Worm (Caenorhabditis elegans): ENCODE results near the gene srt-7.

The srt-7 gene

DNA sequence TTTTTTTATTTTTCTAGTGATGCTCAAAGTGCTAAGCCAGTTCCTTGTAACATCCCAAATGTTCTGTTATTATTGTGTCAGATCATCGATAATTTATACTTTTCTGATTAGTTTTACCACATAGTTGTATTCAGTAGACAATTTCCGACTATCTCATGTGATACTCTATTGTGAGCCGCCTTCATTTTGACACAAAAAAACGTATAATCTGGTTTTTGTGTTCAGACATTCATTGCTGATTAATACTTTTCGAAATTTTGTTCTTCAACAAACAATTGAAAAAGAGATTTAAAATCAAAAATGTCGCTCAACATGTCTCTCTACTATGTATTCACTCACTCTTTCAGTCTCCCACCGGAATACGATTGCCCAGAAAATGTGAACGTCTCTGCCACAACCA lies at the start of gene srt-7:
TSS of gene srt-7 (plus strand) at position 301 of the 400 bp plus-strand sequence.
- no peak for TF ChIP-seq ceh-36 (tag; optimal IDR thresholded peaks at IDR 0.05)
- TF ChIP-seq B0310.2 (tag; optimal IDR thresholded peaks at IDR 0.05): no peak
- no peak for TF ChIP-seq tbx-37 (GFP tag; conservative IDR thresholded peaks at IDR 0.05)
- no peak for TF ChIP-seq pes-1 (GFP tag; IDR thresholded peaks at IDR 0.05)
- TF ChIP-seq F13C5.2 (tag; optimal IDR thresholded peaks at IDR 0.05): no peak
- no peak for TF ChIP-seq ets-7 (tag; optimal IDR thresholded peaks at IDR 0.05)
- no peak for TF ChIP-seq ceh-13 (GFP tag; optimal IDR thresholded peaks at IDR 0.05)

DNA sequence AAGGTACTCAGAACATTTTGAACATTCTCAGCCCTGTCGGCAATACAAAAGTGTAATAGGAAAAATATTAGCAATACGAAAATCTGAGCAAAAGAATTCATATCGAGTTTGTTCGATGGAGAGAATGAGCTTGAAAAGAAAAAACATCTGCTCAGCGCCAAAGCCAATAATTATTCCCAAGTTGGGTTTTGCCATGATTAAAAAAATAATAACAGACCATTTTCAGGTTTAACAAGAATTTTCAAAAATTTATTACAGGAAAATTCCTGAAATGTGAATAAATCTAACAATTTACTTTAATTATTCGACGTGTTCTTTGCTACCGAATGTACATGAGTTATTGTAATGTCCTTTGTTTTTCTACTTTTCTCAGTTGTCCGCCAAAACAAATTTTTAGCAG lies 49.2 kb upstream of the srt-7 start, which contains the start of gene irld-38:
TSS of gene irld-38 (minus strand) at position 101 of the 400 bp plus-strand sequence.
- TF ChIP-seq ama-1 (optimal IDR thresholded peaks at IDR 0.05) (no peak), hmbx-1 (tag; optimal IDR thresholded peaks at IDR 0.05) (no peak), ets-7 (tag; optimal IDR thresholded peaks at IDR 0.05) (no peak), ceh-13 (GFP tag; optimal IDR thresholded peaks at IDR 0.05) (no peak), scrt-1 (GFP tag; IDR thresholded peaks at IDR 0.05) (no peak), B0310.2 (tag; optimal IDR thresholded peaks at IDR 0.05) (no peak), ceh-36 (tag; optimal IDR thresholded peaks at IDR 0.05) (no peak), sea-1 (GFP tag; conservative IDR thresholded peaks at IDR 0.05) (no peak), flt-1 (GFP tag; IDR thresholded peaks at IDR 0.05) (no peak), hmg-4 (GFP tag; optimal IDR thresholded peaks at IDR 0.05) (no peak), tbx-37 (GFP tag; conservative IDR thresholded peaks at IDR 0.05) (no peak), F13C5.2 (tag; optimal IDR thresholded peaks at IDR 0.05) (no peak), tra-4 (tag; optimal IDR thresholded peaks at IDR 0.05) (no peak), tbx-11 (GFP tag; IDR thresholded peaks at IDR 0.05) (no peak), pes-1 (GFP tag; IDR thresholded peaks at IDR 0.05) (no peak)

DNA sequence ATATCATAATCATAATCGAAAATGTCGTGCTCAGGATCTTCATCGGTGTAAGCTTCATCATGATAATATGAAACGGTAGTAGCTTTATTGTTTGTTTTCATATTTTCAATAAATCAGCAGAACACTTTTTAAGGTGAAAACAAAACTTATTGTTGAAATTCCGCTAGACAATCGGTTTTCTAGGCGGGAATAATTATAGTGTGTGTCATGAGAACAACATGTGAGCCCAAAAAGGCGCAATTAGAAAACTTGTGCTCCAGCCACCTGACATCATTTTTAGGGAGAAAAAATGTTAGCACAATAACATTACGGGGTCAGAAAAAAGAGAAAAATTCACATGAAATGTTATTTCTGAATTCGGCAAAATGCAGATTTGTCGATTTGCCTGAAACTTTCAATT lies 47.3 kb upstream of the srt-7 start, which contains the start of gene srw-8:
TSS of gene srw-8 (minus strand) at position 101 of the 400 bp plus-strand sequence.
- TF ChIP-seq ets-7 (tag; optimal IDR thresholded peaks at IDR 0.05) (no peak), ceh-13 (GFP tag; optimal IDR thresholded peaks at IDR 0.05) (no peak), aly-1 (tag; optimal IDR thresholded peaks at IDR 0.05) (no peak), ceh-36 (tag; optimal IDR thresholded peaks at IDR 0.05) (no peak), tbx-11 (GFP tag; IDR thresholded peaks at IDR 0.05) (no peak), hmg-4 (GFP tag; optimal IDR thresholded peaks at IDR 0.05) (no peak), F13C5.2 (tag; optimal IDR thresholded peaks at IDR 0.05) (no peak), scrt-1 (GFP tag; IDR thresholded peaks at IDR 0.05) (no peak), hnd-1 (tag; optimal IDR thresholded peaks at IDR 0.05) (no peak), tra-4 (tag; optimal IDR thresholded peaks at IDR 0.05) (no peak), ama-1 (optimal IDR thresholded peaks at IDR 0.05) (no peak), flt-1 (GFP tag; IDR thresholded peaks at IDR 0.05) (no peak), sea-1 (GFP tag; conservative IDR thresholded peaks at IDR 0.05) (no peak), B0310.2 (tag; optimal IDR thresholded peaks at IDR 0.05) (no peak), hmbx-1 (tag; optimal IDR thresholded peaks at IDR 0.05) (no peak), tbx-37 (GFP tag; conservative IDR thresholded peaks at IDR 0.05) (no peak), pes-1 (GFP tag; IDR thresholded peaks at IDR 0.05) (no peak)

DNA sequence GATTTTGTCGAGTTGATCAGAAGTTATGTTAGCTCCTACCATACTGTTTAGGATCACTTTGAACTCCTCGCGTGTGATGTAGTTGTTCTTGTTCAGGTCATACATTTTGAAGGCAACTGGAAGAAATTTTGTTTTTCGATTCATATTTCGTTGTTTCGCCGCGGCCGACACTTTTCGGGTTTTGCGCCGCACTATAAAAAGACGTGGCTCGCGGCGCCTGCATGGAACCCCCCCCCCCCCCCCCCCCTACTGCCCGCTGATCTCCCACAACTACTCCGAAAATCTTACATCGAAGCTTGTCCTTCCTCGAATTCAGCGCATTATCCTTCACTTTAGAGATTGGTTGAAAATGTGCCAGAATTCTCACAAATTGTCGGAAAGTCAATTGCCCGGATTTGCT lies 43.5 kb upstream of the srt-7 start:
- no peak for TF ChIP-seq B0310.2 (tag; optimal IDR thresholded peaks at IDR 0.05)
- no peak for TF ChIP-seq flt-1 (GFP tag; IDR thresholded peaks at IDR 0.05)
- TF ChIP-seq hmbx-1 (tag; optimal IDR thresholded peaks at IDR 0.05): no peak

DNA sequence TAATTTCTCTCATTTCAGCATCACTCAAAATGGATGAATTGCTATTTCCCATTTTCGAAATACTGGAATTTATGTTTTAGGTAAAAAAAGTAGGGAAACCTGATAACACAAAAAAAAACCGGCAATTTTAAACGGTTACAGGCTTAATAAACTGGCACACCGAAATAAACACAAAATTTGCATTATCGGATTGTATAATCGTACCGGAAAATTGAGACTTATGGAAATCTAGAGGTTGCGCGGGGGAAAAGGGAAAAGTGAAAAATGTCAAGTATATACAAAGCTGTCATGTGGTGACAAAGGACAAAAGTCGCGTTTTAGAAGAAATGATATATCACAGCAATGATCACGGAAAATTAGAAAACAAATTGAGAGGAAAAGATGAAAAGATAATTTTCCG lies 42.3 kb upstream of the srt-7 start, which contains the start of gene chpf-2:
TSS of gene chpf-2 (minus strand) at position 101 of the 400 bp plus-strand sequence.
- TF ChIP-seq sea-1 (GFP tag; conservative IDR thresholded peaks at IDR 0.05) (no peak), tbx-11 (GFP tag; IDR thresholded peaks at IDR 0.05) (no peak), hmbx-1 (tag; optimal IDR thresholded peaks at IDR 0.05) (no peak), scrt-1 (GFP tag; IDR thresholded peaks at IDR 0.05) (no peak), hnd-1 (tag; optimal IDR thresholded peaks at IDR 0.05) (no peak)

DNA sequence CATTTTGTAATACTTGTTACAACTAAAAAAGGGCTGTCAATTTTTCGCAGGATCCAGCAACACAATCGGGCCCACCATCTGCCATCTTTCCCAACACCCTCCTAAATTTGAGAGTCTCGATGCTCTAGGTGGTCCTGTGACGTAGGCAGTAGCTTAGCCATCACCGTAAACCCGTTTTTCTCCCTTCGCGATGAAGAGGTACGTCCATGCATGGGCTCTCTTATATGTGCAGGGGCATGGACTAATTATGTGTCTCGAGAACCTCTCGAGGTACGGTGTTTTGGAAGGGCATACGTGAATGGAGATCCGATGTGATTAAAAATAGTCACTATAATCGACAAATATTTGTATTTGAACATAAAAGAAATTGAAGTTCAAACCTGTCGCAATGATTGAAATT lies 40.6 kb upstream of the srt-7 start:
- no peak for TF ChIP-seq scrt-1 (GFP tag; IDR thresholded peaks at IDR 0.05)
- no peak for TF ChIP-seq hmg-4 (GFP tag; optimal IDR thresholded peaks at IDR 0.05)
- no peak for TF ChIP-seq hmbx-1 (tag; optimal IDR thresholded peaks at IDR 0.05)
- TF ChIP-seq B0310.2 (tag; optimal IDR thresholded peaks at IDR 0.05): no peak
- no peak for TF ChIP-seq pes-1 (GFP tag; IDR thresholded peaks at IDR 0.05)
- no peak for TF ChIP-seq ceh-13 (GFP tag; optimal IDR thresholded peaks at IDR 0.05)
- TF ChIP-seq F13C5.2 (tag; optimal IDR thresholded peaks at IDR 0.05): no peak
- no peak for TF ChIP-seq ama-1 (optimal IDR thresholded peaks at IDR 0.05)
- no peak for TF ChIP-seq hnd-1 (tag; optimal IDR thresholded peaks at IDR 0.05)
- no peak for TF ChIP-seq flt-1 (GFP tag; IDR thresholded peaks at IDR 0.05)
- no peak for TF ChIP-seq sea-1 (GFP tag; conservative IDR thresholded peaks at IDR 0.05)
- no peak for TF ChIP-seq tra-4 (tag; optimal IDR thresholded peaks at IDR 0.05)

DNA sequence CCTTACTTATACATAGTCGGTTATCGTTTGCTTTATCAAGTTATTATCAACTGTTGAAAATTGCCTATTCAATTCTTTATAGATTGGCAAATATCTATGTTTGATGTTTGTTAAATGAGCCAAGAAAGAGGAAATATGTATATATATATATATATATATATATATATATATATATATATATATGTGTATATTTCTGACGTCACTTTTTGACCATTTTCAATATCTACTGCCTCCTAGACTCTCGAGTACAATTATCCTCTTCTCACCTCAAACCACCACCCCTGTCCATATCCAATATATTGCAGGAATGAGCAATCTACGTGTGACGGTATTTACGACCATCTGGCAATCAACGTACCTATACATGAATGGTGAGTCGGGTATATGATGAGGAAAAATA lies 36.7 kb upstream of the srt-7 start, which contains the start of gene F59D6.1:
TSS of gene F59D6.1 (plus strand) at position 301 of the 400 bp plus-strand sequence.
- TF ChIP-seq tbx-37 (GFP tag; conservative IDR thresholded peaks at IDR 0.05): no peak

DNA sequence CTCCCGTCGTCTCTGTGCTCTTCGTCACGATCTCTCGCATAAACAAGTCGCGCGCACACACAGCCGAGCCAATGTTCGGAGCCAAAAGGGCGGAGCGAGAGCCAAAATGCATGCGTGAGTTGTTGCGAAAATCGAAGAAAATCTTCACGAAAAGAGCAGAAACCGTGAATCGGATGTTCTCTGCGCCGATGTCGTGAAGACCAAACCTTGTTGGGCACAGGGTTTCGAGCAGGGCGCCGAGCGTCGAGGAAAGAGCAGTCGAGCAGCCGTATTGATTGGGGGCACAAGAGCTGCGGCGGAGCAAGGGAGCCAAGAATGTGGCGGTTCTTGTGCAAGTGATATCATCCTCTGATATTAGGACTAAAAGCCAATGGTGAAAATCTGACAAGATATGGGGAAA lies 35.2 kb upstream of the srt-7 start:
- TF ChIP-seq F13C5.2 (tag; optimal IDR thresholded peaks at IDR 0.05) (no peak), flt-1 (GFP tag; IDR thresholded peaks at IDR 0.05) (no peak), tbx-37 (GFP tag; conservative IDR thresholded peaks at IDR 0.05) (no peak), ama-1 (optimal IDR thresholded peaks at IDR 0.05) (no peak), ets-7 (tag; optimal IDR thresholded peaks at IDR 0.05) (no peak), tbx-11 (GFP tag; IDR thresholded peaks at IDR 0.05) (no peak), scrt-1 (GFP tag; IDR thresholded peaks at IDR 0.05) (no peak), tra-4 (tag; optimal IDR thresholded peaks at IDR 0.05) (no peak), aly-1 (tag; optimal IDR thresholded peaks at IDR 0.05) (no peak), ceh-13 (GFP tag; optimal IDR thresholded peaks at IDR 0.05) (no peak), sea-1 (GFP tag; conservative IDR thresholded peaks at IDR 0.05) (no peak), hmbx-1 (tag; optimal IDR thresholded peaks at IDR 0.05) (no peak), ceh-36 (tag; optimal IDR thresholded peaks at IDR 0.05) (no peak), pes-1 (GFP tag; IDR thresholded peaks at IDR 0.05) (no peak), hnd-1 (tag; optimal IDR thresholded peaks at IDR 0.05) (no peak), hmg-4 (GFP tag; optimal IDR thresholded peaks at IDR 0.05) (no peak), B0310.2 (tag; optimal IDR thresholded peaks at IDR 0.05) (no peak)
